Worm (Caenorhabditis elegans): ENCODE data around the gene scyl-1.

- TF ChIP-seq egl-27 (tag; optimal IDR thresholded peaks at IDR 0.05): no peak
- TF ChIP-seq nhr-12 (tag; optimal IDR thresholded peaks at IDR 0.05): no peak
- TF ChIP-seq ama-1 (optimal IDR thresholded peaks at IDR 0.05): no peak
- TF ChIP-seq lin-13 (GFP tag; optimal IDR thresholded peaks at IDR 0.05): no peak
- TF ChIP-seq nhr-25 (tag; optimal IDR thresholded peaks at IDR 0.05): no peak
Measured at ce11 chrV:13018761-13019160, 22.8 kb downstream of the scyl-1 start, which contains the start of gene fmi-1.

Measured in whole organism, L2 larva.